Fruit fly (Drosophila melanogaster): ENCODE data around the gene TfIIB.
A peak's percentile ranks its signal among the peaks of the same experiment; 100 is the strongest.

Gene TfIIB

DNA sequence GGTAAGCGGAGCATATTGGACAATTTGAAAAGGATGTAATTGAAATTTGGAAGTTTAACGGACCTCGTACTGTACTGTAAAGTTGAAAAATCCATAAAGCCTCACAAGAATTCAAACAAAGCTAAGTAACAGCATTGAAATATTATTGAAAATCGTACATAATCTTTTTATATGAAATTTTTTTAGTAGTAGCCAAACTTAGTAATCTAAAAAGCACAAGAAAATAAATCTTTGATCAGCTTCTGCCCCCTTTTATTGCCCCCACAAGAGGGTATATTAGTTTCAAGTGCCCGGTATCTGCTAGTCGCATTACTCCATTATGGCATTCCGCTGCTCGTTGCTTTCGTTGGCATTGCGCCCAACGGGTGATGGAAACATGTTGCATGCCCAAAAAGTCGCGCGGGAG, 35.7 kb downstream of the TfIIB start (continued):
- TF ChIP-seq Sin3A (optimal IDR thresholded peaks at IDR 0.05): no peak
- TF ChIP-seq chinmo (GFP tag; IDR thresholded peaks at IDR 0.05; ENCODE audit: partially characterized antibody): no peak
- no peak for TF ChIP-seq CG7928 (GFP tag; optimal IDR thresholded peaks at IDR 0.05)
- peak; percentile 97 for TF ChIP-seq Ets65A (GFP tag)
- no peak for TF ChIP-seq chm (GFP tag; IDR thresholded peaks at IDR 0.05)
- TF ChIP-seq CG12659 (GFP tag; optimal IDR thresholded peaks at IDR 0.05): peak; percentile 57
- 0 out of 3 replicates have a peak, but pooled peaks have one; percentile 46 for TF ChIP-seq Mrtf (GFP tag; IDR thresholded peaks at IDR 0.05)
- no peak for TF ChIP-seq Optix (GFP tag; IDR thresholded peaks at IDR 0.05)
- no peak for TF ChIP-seq unc-4 (GFP tag; IDR thresholded peaks at IDR 0.05; ENCODE audit: partially characterized antibody)
- no peak for TF ChIP-seq CG31224 (GFP tag; IDR thresholded peaks at IDR 0.05)
- peak; percentile 84 for TF ChIP-seq D19B (GFP tag; optimal IDR thresholded peaks at IDR 0.05)
- TF ChIP-seq sug (tag; optimal IDR thresholded peaks at IDR 0.05): no peak
- TF ChIP-seq Atf6 (GFP tag; IDR thresholded peaks at IDR 0.05): peak; percentile 20; the same call in 1 of the 2 replicates
- TF ChIP-seq CG1024 (GFP tag; IDR thresholded peaks at IDR 0.05): no peak
- TF ChIP-seq NfI (GFP tag; optimal IDR thresholded peaks at IDR 0.05): no peak
- TF ChIP-seq CG32772 (GFP tag; IDR thresholded peaks at IDR 0.05): no peak; the same call in 1 of the 2 replicates
- TF ChIP-seq CG6683 (GFP tag; optimal IDR thresholded peaks at IDR 0.05): peak; percentile 21
- TF ChIP-seq CG34376 (GFP tag; optimal IDR thresholded peaks at IDR 0.05): no peak
- no peak for TF ChIP-seq CG1832 (GFP tag; optimal IDR thresholded peaks at IDR 0.05)
- TF ChIP-seq twi (tag; optimal IDR thresholded peaks at IDR 0.05): peak; percentile 17
- TF ChIP-seq mirr (GFP tag; optimal IDR thresholded peaks at IDR 0.05): no peak
- TF ChIP-seq CG6175 (GFP tag; IDR thresholded peaks at IDR 0.05): peak; percentile 14; the same call in 1 of the 3 replicates
- TF ChIP-seq nau (GFP tag; optimal IDR thresholded peaks at IDR 0.05): peak; percentile 57
- no peak for TF ChIP-seq cas (GFP tag; IDR thresholded peaks at IDR 0.05)
- TF ChIP-seq CG13296 (GFP tag; optimal IDR thresholded peaks at IDR 0.05): no peak
- no peak for TF ChIP-seq nerfin-2 (GFP tag; IDR thresholded peaks at IDR 0.05; ENCODE audit: partially characterized antibody)
- TF ChIP-seq NK7.1 (GFP tag; optimal IDR thresholded peaks at IDR 0.05): peak; percentile 12
- no peak for TF ChIP-seq p53 (GFP tag; optimal IDR thresholded peaks at IDR 0.05)
- TF ChIP-seq Dll (GFP tag; IDR thresholded peaks at IDR 0.05; ENCODE audit: partially characterized antibody): no peak
- no peak for TF ChIP-seq amos (GFP tag; IDR thresholded peaks at IDR 0.05; ENCODE audit: partially characterized antibody)
- peak; percentile 52 for TF ChIP-seq grau (tag; optimal IDR thresholded peaks at IDR 0.05)
- no peak for TF ChIP-seq Hand (GFP tag; optimal IDR thresholded peaks at IDR 0.05)
- no peak for TF ChIP-seq gt (GFP tag; IDR thresholded peaks at IDR 0.05)
- TF ChIP-seq CG11085 (GFP tag; IDR thresholded peaks at IDR 0.05): no peak
- TF ChIP-seq Taf1 (GFP tag; IDR thresholded peaks at IDR 0.05): no peak
- peak; percentile 17 for TF ChIP-seq CTCF (GFP tag; optimal IDR thresholded peaks at IDR 0.05)
- TF ChIP-seq croc (GFP tag; conservative IDR thresholded peaks at IDR 0.05): peak; percentile 69
- no peak for TF ChIP-seq BEAF-32 (GFP tag; optimal IDR thresholded peaks at IDR 0.05)
- peak; percentile 60 for TF ChIP-seq az2 (GFP tag; optimal IDR thresholded peaks at IDR 0.05)
- TF ChIP-seq yki (optimal IDR thresholded peaks at IDR 0.05): no peak
- no peak for TF ChIP-seq hbn (GFP tag; IDR thresholded peaks at IDR 0.05; ENCODE audit: partially characterized antibody)
- no peak for TF ChIP-seq CG2678 (tag; optimal IDR thresholded peaks at IDR 0.05)
- TF ChIP-seq CG17829 (tag; optimal IDR thresholded peaks at IDR 0.05): peak; percentile 75
- TF ChIP-seq TFAM (GFP tag; optimal IDR thresholded peaks at IDR 0.05): peak; percentile 36
- no peak for TF ChIP-seq z (GFP tag; IDR thresholded peaks at IDR 0.05)
- TF ChIP-seq mam (GFP tag; optimal IDR thresholded peaks at IDR 0.05): peak; percentile 44
- no peak for TF ChIP-seq fru (optimal IDR thresholded peaks at IDR 0.05)
- no peak; the same call in none of the 2 replicates for TF ChIP-seq stc (GFP tag; IDR thresholded peaks at IDR 0.05)
- no peak for TF ChIP-seq ro (GFP tag; IDR thresholded peaks at IDR 0.05)
- TF ChIP-seq ase (GFP tag; IDR thresholded peaks at IDR 0.05): no peak
- TF ChIP-seq Lhr (GFP tag; optimal IDR thresholded peaks at IDR 0.05): peak; percentile 16
- no peak for TF ChIP-seq br (optimal IDR thresholded peaks at IDR 0.05)
- peak in 1 of 2 experiments; percentile 52 for TF ChIP-seq bsh (GFP tag; optimal IDR thresholded peaks at IDR 0.05)
